Worm (Caenorhabditis elegans) whole organism, young adult: ENCODE data around the gene T08E11.1.

Experiments used
- B0035.1 ChIP-seq: sonication (generic microtip); optimal IDR thresholded peaks from 2 replicates; lab custom pipeline; 2016; ENCODE audit warnings: missing genetic modification characterization, mild to moderate bottlenecking, missing compliant biosample characterization, missing genotype, missing genetic modification reagents
- Y67H2A.10 ChIP-seq: fragments of 200-800 bp; sonication (Bioruptor generic); conservative IDR thresholded peaks from 2 replicates; pipeline ENCODE4 v1.3.6; 2022; ENCODE audit warnings: missing genetic modification reagents, missing genetic modification characterization, missing compliant biosample characterization
- ekl-4 ChIP-seq: fragments of 200-800 bp; sonication (Bioruptor generic); IDR thresholded peaks from 2 replicates; pipeline ENCODE4 v1.3.6; 2022; ENCODE audit warnings: missing genetic modification reagents, missing genetic modification characterization, missing compliant biosample characterization
- lin-26 ChIP-seq: fragments of 200-800 bp; sonication (Bioruptor generic); IDR thresholded peaks from 2 replicates; pipeline ENCODE4 v1.3.6; 2022; ENCODE audit warnings: missing genetic modification reagents, missing genetic modification characterization, missing compliant biosample characterization
- nfya-2 ChIP-seq: fragments of 200-800 bp; sonication (Bioruptor generic); IDR thresholded peaks from 2 replicates; pipeline ENCODE4 v1.3.6; 2022; ENCODE audit warnings: missing genetic modification reagents, missing genetic modification characterization, missing compliant biosample characterization
- rcor-1 ChIP-seq: fragments of 200-800 bp; sonication (Bioruptor generic); IDR thresholded peaks from 2 replicates; pipeline ENCODE4 v1.3.6; 2022; ENCODE audit warnings: missing genetic modification reagents, missing genetic modification characterization, missing compliant biosample characterization
- sdz-38 ChIP-seq: sonication (generic microtip); optimal IDR thresholded peaks from 2 replicates; lab custom pipeline; 2016; ENCODE audit warnings: missing genotype, missing genetic modification characterization, missing compliant biosample characterization
- unc-130 ChIP-seq: sonication (generic microtip); optimal IDR thresholded peaks from 2 replicates; lab custom pipeline; 2016; ENCODE audit warnings: missing genetic modification reagents, missing genetic modification characterization, missing compliant biosample characterization

DNA sequence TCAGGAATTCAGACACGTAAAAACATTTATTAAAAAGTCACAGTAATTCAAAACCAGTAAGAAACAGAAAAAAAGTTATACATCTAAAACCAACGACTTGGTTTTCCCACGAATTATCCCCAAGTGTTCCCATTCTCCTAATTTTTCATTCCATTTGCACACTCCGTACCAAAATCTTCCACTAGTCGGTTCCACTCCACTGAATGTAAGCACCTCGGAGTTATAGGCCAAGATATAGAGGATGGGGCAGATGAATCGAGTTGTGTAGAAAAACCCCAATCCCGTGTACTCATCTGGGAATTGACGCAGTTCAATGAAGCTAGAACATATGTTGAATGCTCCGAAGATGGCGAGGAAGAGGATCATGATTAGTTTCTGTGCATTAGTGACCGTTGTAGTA, 49.1 kb upstream of the T08E11.1 start:
- TF ChIP-seq nfya-2 (GFP tag; lab: Robert Waterston, UW) (no peak), unc-130 (no peak), Y67H2A.10 (GFP tag; lab: Robert Waterston, UW) (no peak), sdz-38 (tag; lab: Kevin White, UChicago) (no peak), lin-26 (no peak), B0035.1 (tag; lab: Kevin White, UChicago) (no peak), ekl-4 (GFP tag; lab: Robert Waterston, UW) (no peak), rcor-1 (no peak)
